Fruit fly (Drosophila melanogaster) whole organism, prepupa: ENCODE data around the gene CG44005.
A peak's percentile ranks its signal among the peaks of the same experiment; 100 is the strongest.

Experiments used
- Blimp-1 ChIP-seq: fragments of 200-800 bp; sonication (Bioruptor generic); optimal IDR thresholded peaks from 3 replicates; lab custom pipeline; 2017; ENCODE audit warnings: missing biosample characterization, missing genetic modification characterization, mild to moderate bottlenecking, moderate library complexity, missing genetic modification reagents
- CG10631 ChIP-seq: fragments of 200-800 bp; sonication (Bioruptor generic); optimal IDR thresholded peaks from 2 replicates; lab custom pipeline; 2016; ENCODE audit warnings: missing biosample characterization, missing genetic modification characterization
- CG10669 ChIP-seq: fragments of 200-800 bp; sonication (Bioruptor generic); optimal IDR thresholded peaks from 3 replicates; lab custom pipeline; 2018; ENCODE audit warnings: missing biosample characterization, mild to moderate bottlenecking, missing genetic modification characterization, moderate library complexity
- CG11294 ChIP-seq: fragments of 200-800 bp; sonication (Bioruptor generic); IDR thresholded peaks from 2 replicates; pipeline ENCODE4 v1.3.6; 2022; ENCODE audit warnings: missing biosample characterization, missing genetic modification characterization
- CG11902 ChIP-seq: fragments of 200-800 bp; sonication (Bioruptor generic); optimal IDR thresholded peaks from 3 replicates; lab custom pipeline; 2016; ENCODE audit warnings: missing biosample characterization, missing genetic modification characterization
- CG15336 ChIP-seq: fragments of 200-800 bp; sonication (Bioruptor generic); IDR thresholded peaks from 2 replicates; pipeline ENCODE4 v1.3.6; 2022; ENCODE audit warnings: missing biosample characterization, missing genetic modification characterization
- CG1621 ChIP-seq: fragments of 200-800 bp; sonication (Bioruptor generic); optimal IDR thresholded peaks from 3 replicates; lab custom pipeline; 2018; ENCODE audit warnings: missing biosample characterization, mild to moderate bottlenecking, missing genetic modification characterization
- CG16779 ChIP-seq: fragments of 200-800 bp; sonication (Bioruptor generic); optimal IDR thresholded peaks from 3 replicates; lab custom pipeline; 2017; ENCODE audit warnings: missing biosample characterization, mild to moderate bottlenecking, missing genetic modification characterization
- CG3032 ChIP-seq: fragments of 200-800 bp; optimal IDR thresholded peaks from 2 replicates; lab custom pipeline; 2019; ENCODE audit warnings: missing biosample characterization, mild to moderate bottlenecking, missing genetic modification characterization, moderate library complexity
- CG31627 ChIP-seq: fragments of 200-800 bp; sonication (Bioruptor generic); optimal IDR thresholded peaks from 3 replicates; lab custom pipeline; 2016; ENCODE audit warnings: missing biosample characterization, missing genetic modification characterization
- CG32006 ChIP-seq: fragments of 200-800 bp; sonication (Bioruptor generic); optimal IDR thresholded peaks from 3 replicates; lab custom pipeline; 2017; ENCODE audit warnings: missing biosample characterization, mild to moderate bottlenecking, missing genetic modification characterization
- CG3919 ChIP-seq: fragments of 200-800 bp; sonication (Bioruptor generic); optimal IDR thresholded peaks from 3 replicates; lab custom pipeline; 2016; ENCODE audit warnings: missing biosample characterization, missing genetic modification characterization
- CG4318 ChIP-seq: fragments of 200-800 bp; sonication (Bioruptor generic); optimal IDR thresholded peaks from 3 replicates; lab custom pipeline; 2017; ENCODE audit warnings: missing biosample characterization, mild to moderate bottlenecking, missing genetic modification characterization
- CG6163 ChIP-seq: fragments of 200-800 bp; sonication (Bioruptor generic); IDR thresholded peaks from 3 replicates; pipeline ENCODE4 v1.3.6; 2022; ENCODE audit warnings: missing biosample characterization, missing genetic modification characterization
- CG6276 ChIP-seq: fragments of 200-800 bp; sonication (Bioruptor generic); optimal IDR thresholded peaks from 2 replicates; lab custom pipeline; 2017; ENCODE audit warnings: missing biosample characterization, mild to moderate bottlenecking, missing genetic modification characterization
- CG6808 ChIP-seq: fragments of 200-800 bp; sonication (Bioruptor generic); optimal IDR thresholded peaks from 3 replicates; lab custom pipeline; 2017; ENCODE audit warnings: missing biosample characterization, missing genetic modification characterization, mild to moderate bottlenecking, moderate library complexity, missing genetic modification reagents
- CG6854 ChIP-seq: fragments of 200-800 bp; sonication (Bioruptor generic); optimal IDR thresholded peaks from 2 replicates; lab custom pipeline; 2017; ENCODE audit warnings: missing biosample characterization, mild to moderate bottlenecking, missing genetic modification characterization
- CG8119 ChIP-seq: fragments of 200-800 bp; sonication (Bioruptor generic); IDR thresholded peaks from 3 replicates; pipeline ENCODE4 v1.3.6; 2022; ENCODE audit warnings: missing biosample characterization, missing genetic modification characterization
- CG8319 ChIP-seq: fragments of 200-800 bp; sonication (Bioruptor generic); optimal IDR thresholded peaks from 3 replicates; lab custom pipeline; 2016; ENCODE audit warnings: missing biosample characterization, missing genetic modification characterization
- CG9139 ChIP-seq: fragments of 200-800 bp; sonication (Bioruptor generic); optimal IDR thresholded peaks from 3 replicates; lab custom pipeline; 2017; ENCODE audit warnings: missing biosample characterization, mild to moderate bottlenecking, missing genetic modification characterization
- Eip75B ChIP-seq: fragments of 200-800 bp; sonication (Bioruptor generic); optimal IDR thresholded peaks from 3 replicates; lab custom pipeline; 2016; ENCODE audit warnings: missing biosample characterization, missing genetic modification characterization
- Eip93F ChIP-seq: fragments of 200-800 bp; sonication (Bioruptor generic); optimal IDR thresholded peaks from 2 replicates; lab custom pipeline; 2016; ENCODE audit warnings: missing biosample characterization, mild to moderate bottlenecking, missing genetic modification characterization
- Ets21C ChIP-seq: fragments of 200-800 bp; sonication (Bioruptor generic); optimal IDR thresholded peaks from 3 replicates; lab custom pipeline; 2016; ENCODE audit warnings: missing biosample characterization, missing genetic modification characterization
- Ets96B ChIP-seq: fragments of 200-800 bp; optimal IDR thresholded peaks from 2 replicates; lab custom pipeline; 2019; ENCODE audit warnings: missing biosample characterization, mild to moderate bottlenecking, missing genetic modification characterization, moderate library complexity
- Gug ChIP-seq: fragments of 200-800 bp; sonication (Bioruptor generic); IDR thresholded peaks from 2 replicates; pipeline ENCODE4 v1.3.6; 2022; ENCODE audit warnings: missing biosample characterization, missing genetic modification characterization
- Hr38 ChIP-seq: sonication (Bioruptor generic); optimal IDR thresholded peaks from 2 replicates; lab custom pipeline; 2016; ENCODE audit warnings: missing biosample characterization, missing genetic modification characterization
- Hr39 ChIP-seq: fragments of 200-800 bp; sonication (Bioruptor generic); optimal IDR thresholded peaks from 2 replicates; lab custom pipeline; 2016; ENCODE audit warnings: missing biosample characterization, missing genetic modification characterization
- Hr4 ChIP-seq: fragments of 200-800 bp; sonication (Bioruptor generic); optimal IDR thresholded peaks from 3 replicates; lab custom pipeline; 2016; ENCODE audit warnings: missing biosample characterization, missing genetic modification characterization
- Lpt ChIP-seq: fragments of 200-800 bp; sonication (Bioruptor generic); optimal IDR thresholded peaks from 3 replicates; lab custom pipeline; 2016; ENCODE audit warnings: missing biosample characterization, missing genetic modification characterization
- Met ChIP-seq: fragments of 200-800 bp; sonication (Bioruptor generic); optimal IDR thresholded peaks from 3 replicates; lab custom pipeline; 2016; ENCODE audit warnings: missing biosample characterization, missing genetic modification characterization
- OdsH ChIP-seq: fragments of 200-800 bp; sonication (Bioruptor generic); optimal IDR thresholded peaks from 3 replicates; lab custom pipeline; 2016; ENCODE audit warnings: missing biosample characterization, missing genetic modification characterization
- Smox ChIP-seq: fragments of 200-800 bp; sonication (Bioruptor generic); optimal IDR thresholded peaks from 3 replicates; lab custom pipeline; 2016; ENCODE audit warnings: missing biosample characterization, missing genetic modification characterization
- Sox102F ChIP-seq: fragments of 200-800 bp; sonication (Bioruptor generic); optimal IDR thresholded peaks from 2 replicates; lab custom pipeline; 2016; ENCODE audit warnings: missing biosample characterization, mild to moderate bottlenecking, missing genetic modification characterization
- Sox15 ChIP-seq: fragments of 200-800 bp; sonication (Bioruptor generic); optimal IDR thresholded peaks from 3 replicates; lab custom pipeline; 2016; ENCODE audit warnings: missing biosample characterization, missing genetic modification characterization
- achi ChIP-seq: fragments of 200-800 bp; sonication (Bioruptor generic); optimal IDR thresholded peaks from 3 replicates; lab custom pipeline; 2016; ENCODE audit warnings: missing biosample characterization, missing genetic modification characterization
- acj6 ChIP-seq: fragments of 200-800 bp; sonication (Bioruptor generic); optimal IDR thresholded peaks from 3 replicates; lab custom pipeline; 2016; ENCODE audit warnings: missing biosample characterization, missing genetic modification characterization
- cyc ChIP-seq: fragments of 200-800 bp; sonication (Bioruptor generic); optimal IDR thresholded peaks from 3 replicates; lab custom pipeline; 2016; ENCODE audit warnings: missing biosample characterization, missing genetic modification characterization
- dac ChIP-seq: fragments of 200-800 bp; sonication (Bioruptor generic); optimal IDR thresholded peaks from 2 replicates; lab custom pipeline; 2017; ENCODE audit warnings: missing biosample characterization, mild to moderate bottlenecking, missing genetic modification characterization
- dsx ChIP-seq: fragments of 200-800 bp; optimal IDR thresholded peaks from 3 replicates; lab custom pipeline; 2019; ENCODE audit warnings: missing biosample characterization, mild to moderate bottlenecking, missing genetic modification characterization, moderate library complexity; ENCODE audit not compliant: poor library complexity, severe bottlenecking
- eg ChIP-seq: fragments of 200-800 bp; sonication (Bioruptor generic); IDR thresholded peaks from 3 replicates; pipeline ENCODE4 v1.3.6; 2022; ENCODE audit warnings: missing biosample characterization, missing genetic modification characterization
- fd85E ChIP-seq: fragments of 200-800 bp; sonication (Bioruptor generic); optimal IDR thresholded peaks from 3 replicates; lab custom pipeline; 2016; ENCODE audit warnings: missing biosample characterization, missing genetic modification characterization
- lz ChIP-seq: fragments of 200-800 bp; sonication (Bioruptor generic); optimal IDR thresholded peaks from 3 replicates; lab custom pipeline; 2016; ENCODE audit warnings: missing biosample characterization, missing genetic modification characterization
- net ChIP-seq: fragments of 200-800 bp; sonication (Bioruptor generic); optimal IDR thresholded peaks from 3 replicates; lab custom pipeline; 2016; ENCODE audit warnings: missing biosample characterization, missing genetic modification characterization
- pdm3 ChIP-seq: fragments of 200-800 bp; sonication (Bioruptor generic); optimal IDR thresholded peaks from 3 replicates; lab custom pipeline; 2016; ENCODE audit warnings: missing biosample characterization, missing genetic modification characterization
- spab ChIP-seq: fragments of 200-800 bp; sonication (Bioruptor generic); optimal IDR thresholded peaks from 2 replicates; lab custom pipeline; 2017; ENCODE audit warnings: missing biosample characterization, mild to moderate bottlenecking, missing genetic modification characterization, missing genetic modification reagents
- ss ChIP-seq, 2 experiments: fragments of 200-800 bp; sonication (Bioruptor generic); optimal IDR thresholded peaks; 2 replicates in 1 of 2; 3 replicates in 1 of 2; lab custom pipeline; 2017 to 2018; ENCODE audit warnings: mild to moderate bottlenecking in 2 of 2, missing biosample characterization in 2 of 2, missing genetic modification characterization in 2 of 2, moderate library complexity in 1 of 2
- svp ChIP-seq: fragments of 200-800 bp; sonication (Bioruptor generic); peaks from one replicate; lab custom pipeline; 2016; ENCODE audit warnings: missing biosample characterization, missing genetic modification characterization
- topi ChIP-seq: fragments of 200-800 bp; sonication (Bioruptor generic); optimal IDR thresholded peaks from 3 replicates; lab custom pipeline; 2016; ENCODE audit warnings: missing biosample characterization, missing genetic modification characterization
- vri ChIP-seq: fragments of 200-800 bp; sonication (Bioruptor generic); optimal IDR thresholded peaks from 3 replicates; lab custom pipeline; 2016; ENCODE audit warnings: missing biosample characterization, mild to moderate bottlenecking, missing genetic modification characterization

The CG44005 gene

dm6 chr3L:18021886-18022285 is 50.0 kb downstream of the CG44005 start:
- TF ChIP-seq CG3919 (peak; percentile 27), Ets96B (tag; lab: Kevin White, UChicago) (no peak), Sox15 (GFP tag; lab: Kevin White, UChicago) (no peak), Sox102F (GFP tag; lab: Kevin White, UChicago) (no peak), eg (GFP tag; lab: Robert Waterston, UW) (peak; percentile 78), CG6276 (GFP tag; lab: Kevin White, UChicago) (peak; percentile 24), net (GFP tag; lab: Kevin White, UChicago) (no peak), dsx (GFP tag; lab: Kevin White, UChicago) (no peak), CG11902 (peak; percentile 17), CG15336 (GFP tag; lab: Robert Waterston, UW) (no peak), CG4318 (GFP tag; lab: Kevin White, UChicago) (no peak), acj6 (GFP tag; lab: Kevin White, UChicago) (no peak), cyc (no peak), CG11294 (no peak), Hr4 (peak; percentile 32), CG6163 (GFP tag; lab: Robert Waterston, UW) (peak; percentile 64), CG16779 (no peak), dac (GFP tag; lab: Kevin White, UChicago) (no peak), Hr39 (GFP tag; lab: Kevin White, UChicago) (no peak), ss (GFP tag; optimal IDR thresholded peaks at IDR 0.05; lab: Kevin White, UChicago) (no peak), CG10669 (GFP tag; lab: Kevin White, UChicago) (no peak), CG6808 (peak; percentile 20), Lpt (GFP tag; lab: Kevin White, UChicago) (no peak), fd85E (no peak), OdsH (GFP tag; lab: Kevin White, UChicago) (peak; percentile 17), Eip75B (GFP tag; lab: Kevin White, UChicago) (peak; percentile 26), lz (GFP tag; lab: Kevin White, UChicago) (no peak), CG9139 (GFP tag; lab: Kevin White, UChicago) (no peak), Blimp-1 (GFP tag; lab: Kevin White, UChicago) (no peak), pdm3 (GFP tag; lab: Kevin White, UChicago) (no peak), Gug (GFP tag; lab: Robert Waterston, UW) (peak; percentile 50), CG10631 (GFP tag; lab: Kevin White, UChicago) (peak; percentile 8), CG8319 (GFP tag; lab: Kevin White, UChicago) (no peak), Met (GFP tag; lab: Kevin White, UChicago) (no peak), achi (GFP tag; lab: Kevin White, UChicago) (no peak), CG32006 (GFP tag; lab: Kevin White, UChicago) (peak; percentile 33), CG8119 (GFP tag; lab: Robert Waterston, UW) (0 out of 3 replicates have a peak, but pooled peaks have one; percentile 27), Ets21C (no peak), svp (GFP tag; lab: Kevin White, UChicago) (no peak), Eip93F (no peak)

- TF ChIP-seq pdm3 (GFP tag; lab: Kevin White, UChicago) (no peak), CG6854 (GFP tag; lab: Kevin White, UChicago) (peak; percentile 40), CG3032 (tag; lab: Kevin White, UChicago) (no peak), svp (GFP tag; lab: Kevin White, UChicago) (no peak), Gug (GFP tag; lab: Robert Waterston, UW) (no peak), CG1621 (tag; lab: Kevin White, UChicago) (no peak), CG4318 (GFP tag; lab: Kevin White, UChicago) (no peak), dsx (GFP tag; lab: Kevin White, UChicago) (no peak), dac (GFP tag; lab: Kevin White, UChicago) (peak; percentile 25), CG11902 (no peak), Hr39 (GFP tag; lab: Kevin White, UChicago) (no peak), Sox15 (GFP tag; lab: Kevin White, UChicago) (no peak), topi (GFP tag; lab: Kevin White, UChicago) (peak; percentile 3), CG15336 (GFP tag; lab: Robert Waterston, UW) (no peak; the same call in 1 of the 2 replicates), eg (GFP tag; lab: Robert Waterston, UW) (0 out of 3 replicates have a peak, but pooled peaks have one; percentile 26), CG8119 (GFP tag; lab: Robert Waterston, UW) (no peak), Hr4 (no peak), CG31627 (no peak), Blimp-1 (GFP tag; lab: Kevin White, UChicago) (no peak), CG6163 (GFP tag; lab: Robert Waterston, UW) (0 out of 3 replicates have a peak, but pooled peaks have one; percentile 22), spab (GFP tag; lab: Kevin White, UChicago) (no peak), fd85E (no peak), vri (peak; percentile 55), lz (GFP tag; lab: Kevin White, UChicago) (no peak), achi (GFP tag; lab: Kevin White, UChicago) (no peak), Hr38 (GFP tag; lab: Kevin White, UChicago) (no peak), Smox (no peak), Ets96B (tag; lab: Kevin White, UChicago) (no peak)
These were observed 51.0 kb downstream of the CG44005 start for dm6 chr3L:18020944-18021343.
